Fruit fly (Drosophila melanogaster): ENCODE results near the gene Nuak.

dm6 chr3R:10284169-10284568 lies 20.1 kb downstream of the Nuak start:
- TF ChIP-seq CG4707 (GFP tag; optimal IDR thresholded peaks at IDR 0.05) (no peak), sens-2 (GFP tag; IDR thresholded peaks at IDR 0.05) (no peak), caup (GFP tag; optimal IDR thresholded peaks at IDR 0.05; ENCODE audit: severe bottlenecking) (no peak), salm (tag; optimal IDR thresholded peaks at IDR 0.05) (no peak), CG31224 (GFP tag; IDR thresholded peaks at IDR 0.05) (no peak), CG34376 (GFP tag; optimal IDR thresholded peaks at IDR 0.05) (no peak), Hey (tag; optimal IDR thresholded peaks at IDR 0.05) (no peak), Abd-B (GFP tag; optimal IDR thresholded peaks at IDR 0.05) (no peak), CG11085 (GFP tag; IDR thresholded peaks at IDR 0.05) (no peak), CG13123 (GFP tag; optimal IDR thresholded peaks at IDR 0.05) (no peak)

Measured in whole organism, embryonic.